Worm (Caenorhabditis elegans): Measurements from ENCODE around the gene T25B9.9.
A peak's percentile ranks its signal among the peaks of the same experiment; 100 is the strongest.

Gene T25B9.9

DNA sequence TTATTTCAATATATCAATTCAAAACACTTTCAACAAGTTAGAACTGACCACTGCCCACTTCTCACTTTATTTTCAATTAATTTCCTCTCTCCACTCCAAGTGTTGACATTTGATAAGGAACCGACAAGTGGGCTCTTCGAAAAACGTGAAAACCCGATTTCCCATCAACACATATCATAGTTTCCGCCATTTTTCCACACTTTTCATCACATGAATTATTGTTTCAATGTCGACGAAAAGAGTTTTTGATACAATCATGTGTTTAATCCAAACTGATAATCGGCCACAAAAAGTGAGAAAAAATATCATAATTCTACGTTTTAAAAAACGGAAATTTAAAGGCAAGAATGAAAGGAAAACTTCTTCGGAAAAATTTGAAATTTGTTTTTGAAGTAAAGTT, 26.2 kb downstream of the T25B9.9 start:
- no peak for TF ChIP-seq ces-1 (GFP tag; optimal IDR thresholded peaks at IDR 0.05)
- TF ChIP-seq hlh-30 (tag; optimal IDR thresholded peaks at IDR 0.05; ENCODE audit: insufficient read depth), result peak; percentile 58
- peak; percentile 82 for TF ChIP-seq dve-1 (tag; optimal IDR thresholded peaks at IDR 0.05; ENCODE audit: insufficient read depth)
- peak; percentile 76 for TF ChIP-seq hlh-11 (tag; optimal IDR thresholded peaks at IDR 0.05)
- no peak for TF ChIP-seq jun-1 (tag; optimal IDR thresholded peaks at IDR 0.05)
- no peak for TF ChIP-seq spr-1 (tag; optimal IDR thresholded peaks at IDR 0.05)
- TF ChIP-seq T26A8.4 (GFP tag; IDR thresholded peaks at IDR 0.05), result no peak
- TF ChIP-seq dmd-6 (GFP tag; IDR thresholded peaks at IDR 0.05), result peak; percentile 46; the same call in 1 of the 2 replicates
- TF ChIP-seq lsy-2 (tag; optimal IDR thresholded peaks at IDR 0.05), result no peak
- no peak for TF ChIP-seq daf-16 (GFP tag; optimal IDR thresholded peaks at IDR 0.05)
- peak; percentile 96 for TF ChIP-seq daf-16 (tag; optimal IDR thresholded peaks at IDR 0.05)
- TF ChIP-seq F44E2.7 (GFP tag; IDR thresholded peaks at IDR 0.05), result no peak
- no peak for TF ChIP-seq nhr-10 (tag; optimal IDR thresholded peaks at IDR 0.05)
- peak; percentile 32 for TF ChIP-seq pqm-1 (tag; optimal IDR thresholded peaks at IDR 0.05)
- peak; percentile 51; the same call in 1 of the 2 replicates for TF ChIP-seq php-3 (GFP tag; IDR thresholded peaks at IDR 0.05)
- peak; percentile 37 for TF ChIP-seq nhr-28 (tag; optimal IDR thresholded peaks at IDR 0.05)

DNA sequence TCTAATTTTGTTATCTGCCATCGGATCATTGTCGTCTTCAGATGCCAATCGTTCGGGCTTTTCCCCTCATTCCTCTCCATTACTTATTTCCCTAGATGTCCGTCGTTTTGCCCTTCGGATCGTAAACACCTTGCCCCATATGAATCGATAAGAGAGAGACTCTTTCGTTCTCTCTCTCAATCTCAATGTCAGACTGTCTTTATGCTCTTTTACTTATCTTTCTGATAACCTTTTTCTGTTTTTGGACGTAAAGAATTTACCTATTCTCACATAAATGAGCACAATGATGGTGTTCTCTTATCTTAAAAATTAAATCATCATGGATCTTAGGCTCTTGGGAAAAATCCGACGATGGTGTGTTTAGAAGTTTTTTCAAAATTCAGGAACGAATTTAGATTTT, 27.3 kb downstream of the T25B9.9 start:
- TF ChIP-seq hmg-1.1 (GFP tag; IDR thresholded peaks at IDR 0.05), result no peak
- no peak for TF ChIP-seq daf-16 (GFP tag; optimal IDR thresholded peaks at IDR 0.05)
- peak; percentile 95 for TF ChIP-seq daf-16 (tag; optimal IDR thresholded peaks at IDR 0.05)
- no peak for TF ChIP-seq nhr-10 (tag; optimal IDR thresholded peaks at IDR 0.05)
- no peak for TF ChIP-seq Y105C5A.15 (GFP tag; IDR thresholded peaks at IDR 0.05)
- no peak for TF ChIP-seq T20F7.1 (GFP tag; optimal IDR thresholded peaks at IDR 0.05)
- TF ChIP-seq set-16 (GFP tag; IDR thresholded peaks at IDR 0.05), result no peak
- TF ChIP-seq aha-1 (tag), result peak; percentile 89
- no peak for TF ChIP-seq ceh-28 (tag; optimal IDR thresholded peaks at IDR 0.05)
- TF ChIP-seq hlh-11 (tag; optimal IDR thresholded peaks at IDR 0.05), result peak; percentile 45
- no peak for TF ChIP-seq Y48G9A.11 (GFP tag; IDR thresholded peaks at IDR 0.05)
- TF ChIP-seq dve-1 (tag; optimal IDR thresholded peaks at IDR 0.05; ENCODE audit: insufficient read depth), result peak; percentile 83
- TF ChIP-seq dmd-6 (GFP tag; IDR thresholded peaks at IDR 0.05), result peak; percentile 43
- peak; percentile 48 for TF ChIP-seq nhr-28 (tag; optimal IDR thresholded peaks at IDR 0.05)
- no peak for TF ChIP-seq ztf-7 (tag; optimal IDR thresholded peaks at IDR 0.05)
- no peak for TF ChIP-seq unc-130 (GFP tag; optimal IDR thresholded peaks at IDR 0.05)
- no peak for TF ChIP-seq ceh-44 (GFP tag; IDR thresholded peaks at IDR 0.05)
- TF ChIP-seq pqm-1 (tag; optimal IDR thresholded peaks at IDR 0.05), result peak; percentile 21
- TF ChIP-seq lin-13 (GFP tag; optimal IDR thresholded peaks at IDR 0.05), result no peak
- TF ChIP-seq zag-1 (tag; optimal IDR thresholded peaks at IDR 0.05), result no peak
- TF ChIP-seq mep-1 (tag; optimal IDR thresholded peaks at IDR 0.05), result no peak
- TF ChIP-seq ceh-82 (tag; optimal IDR thresholded peaks at IDR 0.05), result no peak
- peak; percentile 10 for TF ChIP-seq nhr-48 (tag; optimal IDR thresholded peaks at IDR 0.05)

DNA sequence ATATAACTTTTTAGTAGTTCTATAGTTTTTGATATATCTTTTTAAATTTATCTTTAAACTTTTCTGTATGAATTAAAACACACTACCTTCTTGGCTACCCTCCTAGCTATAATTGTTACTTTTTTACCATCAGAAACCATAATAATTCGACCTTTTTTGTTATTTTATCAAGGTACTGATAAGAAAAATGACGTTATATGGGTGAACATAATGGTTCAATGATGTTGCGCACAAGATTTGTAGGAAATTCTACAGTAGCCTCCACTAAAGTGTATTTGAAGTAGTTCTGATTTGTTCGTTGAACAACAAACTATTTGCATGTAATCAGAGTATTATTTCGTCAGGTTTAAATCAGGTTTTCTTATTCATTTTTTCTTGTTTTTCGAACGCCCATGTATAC, 29.2 kb downstream of the T25B9.9 start:
- no peak for TF ChIP-seq daf-16 (GFP tag; optimal IDR thresholded peaks at IDR 0.05)
- peak; percentile 25 for TF ChIP-seq daf-16 (tag; optimal IDR thresholded peaks at IDR 0.05)
- TF ChIP-seq lsy-2 (tag; optimal IDR thresholded peaks at IDR 0.05), result no peak
- TF ChIP-seq madf-9 (GFP tag; conservative IDR thresholded peaks at IDR 0.05), result no peak
- peak; percentile 13 for TF ChIP-seq dve-1 (tag; optimal IDR thresholded peaks at IDR 0.05; ENCODE audit: insufficient read depth)
- TF ChIP-seq lin-13 (GFP tag; optimal IDR thresholded peaks at IDR 0.05), result no peak
- TF ChIP-seq nhr-28 (tag; optimal IDR thresholded peaks at IDR 0.05), result peak; percentile 74
- TF ChIP-seq skn-1 (tag; optimal IDR thresholded peaks at IDR 0.05), result no peak
- no peak for TF ChIP-seq arid-1 (GFP tag; conservative IDR thresholded peaks at IDR 0.05)
- no peak for TF ChIP-seq hif-1 (tag; optimal IDR thresholded peaks at IDR 0.05)
- TF ChIP-seq nhr-25 (tag; optimal IDR thresholded peaks at IDR 0.05; ENCODE audit: borderline replicate concordance, insufficient read depth), result no peak
- no peak for TF ChIP-seq lir-3 (tag; optimal IDR thresholded peaks at IDR 0.05)
- TF ChIP-seq pqm-1 (tag; optimal IDR thresholded peaks at IDR 0.05), result peak; percentile 44
